Fruit fly (Drosophila melanogaster) whole organism, prepupa: ENCODE measurements around the gene CG12945.

ENCODE experiments used
- Blimp-1 ChIP-seq: fragments of 200-800 bp; sonication (Bioruptor generic); optimal IDR thresholded peaks from 3 replicates; lab custom pipeline; 2017; ENCODE audit warnings: missing biosample characterization, missing genetic modification characterization, mild to moderate bottlenecking, moderate library complexity, missing genetic modification reagents
- CG10631 ChIP-seq: fragments of 200-800 bp; sonication (Bioruptor generic); optimal IDR thresholded peaks from 2 replicates; lab custom pipeline; 2016; ENCODE audit warnings: missing biosample characterization, missing genetic modification characterization
- CG11294 ChIP-seq: fragments of 200-800 bp; sonication (Bioruptor generic); IDR thresholded peaks from 2 replicates; pipeline ENCODE4 v1.3.6; 2022; ENCODE audit warnings: missing biosample characterization, missing genetic modification characterization
- CG15336 ChIP-seq: fragments of 200-800 bp; sonication (Bioruptor generic); IDR thresholded peaks from 2 replicates; pipeline ENCODE4 v1.3.6; 2022; ENCODE audit warnings: missing biosample characterization, missing genetic modification characterization
- CG16779 ChIP-seq: fragments of 200-800 bp; sonication (Bioruptor generic); optimal IDR thresholded peaks from 3 replicates; lab custom pipeline; 2017; ENCODE audit warnings: missing biosample characterization, mild to moderate bottlenecking, missing genetic modification characterization
- CG3032 ChIP-seq: fragments of 200-800 bp; optimal IDR thresholded peaks from 2 replicates; lab custom pipeline; 2019; ENCODE audit warnings: missing biosample characterization, mild to moderate bottlenecking, missing genetic modification characterization, moderate library complexity
- CG31627 ChIP-seq: fragments of 200-800 bp; sonication (Bioruptor generic); optimal IDR thresholded peaks from 3 replicates; lab custom pipeline; 2016; ENCODE audit warnings: missing biosample characterization, missing genetic modification characterization
- CG32006 ChIP-seq: fragments of 200-800 bp; sonication (Bioruptor generic); optimal IDR thresholded peaks from 3 replicates; lab custom pipeline; 2017; ENCODE audit warnings: missing biosample characterization, mild to moderate bottlenecking, missing genetic modification characterization
- CG3919 ChIP-seq: fragments of 200-800 bp; sonication (Bioruptor generic); optimal IDR thresholded peaks from 3 replicates; lab custom pipeline; 2016; ENCODE audit warnings: missing biosample characterization, missing genetic modification characterization
- CG4318 ChIP-seq: fragments of 200-800 bp; sonication (Bioruptor generic); optimal IDR thresholded peaks from 3 replicates; lab custom pipeline; 2017; ENCODE audit warnings: missing biosample characterization, mild to moderate bottlenecking, missing genetic modification characterization
- CG6163 ChIP-seq: fragments of 200-800 bp; sonication (Bioruptor generic); IDR thresholded peaks from 3 replicates; pipeline ENCODE4 v1.3.6; 2022; ENCODE audit warnings: missing biosample characterization, missing genetic modification characterization
- CG6276 ChIP-seq: fragments of 200-800 bp; sonication (Bioruptor generic); optimal IDR thresholded peaks from 2 replicates; lab custom pipeline; 2017; ENCODE audit warnings: missing biosample characterization, mild to moderate bottlenecking, missing genetic modification characterization
- CG6792 ChIP-seq: fragments of 200-800 bp; sonication (Bioruptor generic); optimal IDR thresholded peaks from 3 replicates; lab custom pipeline; 2016; ENCODE audit warnings: missing biosample characterization, missing genetic modification characterization
- CG6808 ChIP-seq: fragments of 200-800 bp; sonication (Bioruptor generic); optimal IDR thresholded peaks from 3 replicates; lab custom pipeline; 2017; ENCODE audit warnings: missing biosample characterization, missing genetic modification characterization, mild to moderate bottlenecking, moderate library complexity, missing genetic modification reagents
- CG6854 ChIP-seq: fragments of 200-800 bp; sonication (Bioruptor generic); optimal IDR thresholded peaks from 2 replicates; lab custom pipeline; 2017; ENCODE audit warnings: missing biosample characterization, mild to moderate bottlenecking, missing genetic modification characterization
- CG7368 ChIP-seq: fragments of 200-800 bp; sonication (Bioruptor generic); optimal IDR thresholded peaks from 3 replicates; lab custom pipeline; 2016; ENCODE audit warnings: missing biosample characterization, missing genetic modification characterization
- CG8119 ChIP-seq: fragments of 200-800 bp; sonication (Bioruptor generic); IDR thresholded peaks from 3 replicates; pipeline ENCODE4 v1.3.6; 2022; ENCODE audit warnings: missing biosample characterization, missing genetic modification characterization
- CG8319 ChIP-seq: fragments of 200-800 bp; sonication (Bioruptor generic); optimal IDR thresholded peaks from 3 replicates; lab custom pipeline; 2016; ENCODE audit warnings: missing biosample characterization, missing genetic modification characterization
- CG8632 ChIP-seq: fragments of 200-800 bp; sonication (Bioruptor generic); optimal IDR thresholded peaks from 3 replicates; lab custom pipeline; 2016; ENCODE audit warnings: missing biosample characterization, missing genetic modification characterization
- CG9139 ChIP-seq: fragments of 200-800 bp; sonication (Bioruptor generic); optimal IDR thresholded peaks from 3 replicates; lab custom pipeline; 2017; ENCODE audit warnings: missing biosample characterization, mild to moderate bottlenecking, missing genetic modification characterization
- Eip75B ChIP-seq: fragments of 200-800 bp; sonication (Bioruptor generic); optimal IDR thresholded peaks from 3 replicates; lab custom pipeline; 2016; ENCODE audit warnings: missing biosample characterization, missing genetic modification characterization
- Eip78C ChIP-seq: fragments of 200-800 bp; sonication (Bioruptor generic); peaks from one replicate; lab custom pipeline; 2016; ENCODE audit warnings: missing biosample characterization, missing genetic modification characterization
- Eip93F ChIP-seq: fragments of 200-800 bp; sonication (Bioruptor generic); optimal IDR thresholded peaks from 2 replicates; lab custom pipeline; 2016; ENCODE audit warnings: missing biosample characterization, mild to moderate bottlenecking, missing genetic modification characterization
- Ets21C ChIP-seq: fragments of 200-800 bp; sonication (Bioruptor generic); optimal IDR thresholded peaks from 3 replicates; lab custom pipeline; 2016; ENCODE audit warnings: missing biosample characterization, missing genetic modification characterization
- Ets96B ChIP-seq: fragments of 200-800 bp; optimal IDR thresholded peaks from 2 replicates; lab custom pipeline; 2019; ENCODE audit warnings: missing biosample characterization, mild to moderate bottlenecking, missing genetic modification characterization, moderate library complexity
- Gug ChIP-seq: fragments of 200-800 bp; sonication (Bioruptor generic); IDR thresholded peaks from 2 replicates; pipeline ENCODE4 v1.3.6; 2022; ENCODE audit warnings: missing biosample characterization, missing genetic modification characterization
- Hr38 ChIP-seq: sonication (Bioruptor generic); optimal IDR thresholded peaks from 2 replicates; lab custom pipeline; 2016; ENCODE audit warnings: missing biosample characterization, missing genetic modification characterization
- Hr39 ChIP-seq: fragments of 200-800 bp; sonication (Bioruptor generic); optimal IDR thresholded peaks from 2 replicates; lab custom pipeline; 2016; ENCODE audit warnings: missing biosample characterization, missing genetic modification characterization
- Hr4 ChIP-seq: fragments of 200-800 bp; sonication (Bioruptor generic); optimal IDR thresholded peaks from 3 replicates; lab custom pipeline; 2016; ENCODE audit warnings: missing biosample characterization, missing genetic modification characterization
- Lpt ChIP-seq: fragments of 200-800 bp; sonication (Bioruptor generic); optimal IDR thresholded peaks from 3 replicates; lab custom pipeline; 2016; ENCODE audit warnings: missing biosample characterization, missing genetic modification characterization
- Met ChIP-seq: fragments of 200-800 bp; sonication (Bioruptor generic); optimal IDR thresholded peaks from 3 replicates; lab custom pipeline; 2016; ENCODE audit warnings: missing biosample characterization, missing genetic modification characterization
- OdsH ChIP-seq: fragments of 200-800 bp; sonication (Bioruptor generic); optimal IDR thresholded peaks from 3 replicates; lab custom pipeline; 2016; ENCODE audit warnings: missing biosample characterization, missing genetic modification characterization
- Smox ChIP-seq: fragments of 200-800 bp; sonication (Bioruptor generic); optimal IDR thresholded peaks from 3 replicates; lab custom pipeline; 2016; ENCODE audit warnings: missing biosample characterization, missing genetic modification characterization
- Sox102F ChIP-seq: fragments of 200-800 bp; sonication (Bioruptor generic); optimal IDR thresholded peaks from 2 replicates; lab custom pipeline; 2016; ENCODE audit warnings: missing biosample characterization, mild to moderate bottlenecking, missing genetic modification characterization
- Sox15 ChIP-seq: fragments of 200-800 bp; sonication (Bioruptor generic); optimal IDR thresholded peaks from 3 replicates; lab custom pipeline; 2016; ENCODE audit warnings: missing biosample characterization, missing genetic modification characterization
- achi ChIP-seq: fragments of 200-800 bp; sonication (Bioruptor generic); optimal IDR thresholded peaks from 3 replicates; lab custom pipeline; 2016; ENCODE audit warnings: missing biosample characterization, missing genetic modification characterization
- acj6 ChIP-seq: fragments of 200-800 bp; sonication (Bioruptor generic); optimal IDR thresholded peaks from 3 replicates; lab custom pipeline; 2016; ENCODE audit warnings: missing biosample characterization, missing genetic modification characterization
- dac ChIP-seq: fragments of 200-800 bp; sonication (Bioruptor generic); optimal IDR thresholded peaks from 2 replicates; lab custom pipeline; 2017; ENCODE audit warnings: missing biosample characterization, mild to moderate bottlenecking, missing genetic modification characterization
- dsx ChIP-seq: fragments of 200-800 bp; optimal IDR thresholded peaks from 3 replicates; lab custom pipeline; 2019; ENCODE audit warnings: missing biosample characterization, mild to moderate bottlenecking, missing genetic modification characterization, moderate library complexity; ENCODE audit not compliant: poor library complexity, severe bottlenecking
- esn ChIP-seq: fragments of 200-800 bp; sonication (Bioruptor generic); optimal IDR thresholded peaks from 2 replicates; lab custom pipeline; 2016; ENCODE audit warnings: missing biosample characterization, mild to moderate bottlenecking, missing genetic modification characterization, moderate library complexity
- fd85E ChIP-seq: fragments of 200-800 bp; sonication (Bioruptor generic); optimal IDR thresholded peaks from 3 replicates; lab custom pipeline; 2016; ENCODE audit warnings: missing biosample characterization, missing genetic modification characterization
- fkh ChIP-seq: fragments of 200-800 bp; sonication (Bioruptor generic); optimal IDR thresholded peaks from 3 replicates; lab custom pipeline; 2017; ENCODE audit warnings: missing biosample characterization, mild to moderate bottlenecking, missing genetic modification characterization, moderate library complexity
- lz ChIP-seq: fragments of 200-800 bp; sonication (Bioruptor generic); optimal IDR thresholded peaks from 3 replicates; lab custom pipeline; 2016; ENCODE audit warnings: missing biosample characterization, missing genetic modification characterization
- pdm3 ChIP-seq: fragments of 200-800 bp; sonication (Bioruptor generic); optimal IDR thresholded peaks from 3 replicates; lab custom pipeline; 2016; ENCODE audit warnings: missing biosample characterization, missing genetic modification characterization
- salr ChIP-seq, 2 experiments: fragments of 200-800 bp; sonication (Bioruptor generic); optimal IDR thresholded peaks; 3 replicates each; lab custom pipeline; 2016 to 2018; ENCODE audit warnings: missing biosample characterization in 2 of 2, missing genetic modification characterization in 2 of 2, mild to moderate bottlenecking in 1 of 2
- ss ChIP-seq, 2 experiments: fragments of 200-800 bp; sonication (Bioruptor generic); optimal IDR thresholded peaks; 2 replicates in 1 of 2; 3 replicates in 1 of 2; lab custom pipeline; 2017 to 2018; ENCODE audit warnings: mild to moderate bottlenecking in 2 of 2, missing biosample characterization in 2 of 2, missing genetic modification characterization in 2 of 2, moderate library complexity in 1 of 2
- svp ChIP-seq: fragments of 200-800 bp; sonication (Bioruptor generic); peaks from one replicate; lab custom pipeline; 2016; ENCODE audit warnings: missing biosample characterization, missing genetic modification characterization
- vri ChIP-seq: fragments of 200-800 bp; sonication (Bioruptor generic); optimal IDR thresholded peaks from 3 replicates; lab custom pipeline; 2016; ENCODE audit warnings: missing biosample characterization, mild to moderate bottlenecking, missing genetic modification characterization

The CG12945 gene

DNA sequence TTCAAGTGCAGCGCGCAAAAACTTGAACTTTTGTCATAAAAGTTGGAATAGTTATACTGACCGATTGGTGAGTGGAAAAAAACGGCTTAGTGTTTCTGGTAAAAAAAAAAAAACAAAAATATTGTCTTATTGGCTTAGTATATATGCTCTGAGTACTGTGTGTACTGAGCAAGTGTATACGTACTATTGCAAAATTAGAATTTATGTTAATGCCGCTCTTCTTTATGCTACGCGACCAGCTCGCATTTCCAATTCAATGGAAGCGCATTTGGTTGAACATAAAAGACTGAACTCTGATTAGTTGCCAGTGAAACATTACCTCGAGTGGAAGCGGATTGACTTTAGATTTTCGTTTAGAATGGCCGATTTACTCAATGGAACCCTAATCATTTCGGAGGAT is 21.4 kb upstream of the CG12945 start, which contains the start of gene CG8534:
TSS of gene CG8534 (plus strand) at position 301 of the 400 bp plus-strand sequence.
- no peak for TF ChIP-seq Ets96B (tag; lab: Kevin White, UChicago)
- TF ChIP-seq fd85E (GFP tag; lab: Kevin White, UChicago), result no peak
- TF ChIP-seq CG3032 (tag; lab: Kevin White, UChicago), result no peak
- TF ChIP-seq CG16779, result no peak
- TF ChIP-seq Ets21C (GFP tag; lab: Kevin White, UChicago), result no peak
- TF ChIP-seq lz (GFP tag; lab: Kevin White, UChicago), result no peak
- TF ChIP-seq CG6163 (GFP tag; lab: Robert Waterston, UW), result no peak
- TF ChIP-seq Eip93F (GFP tag; lab: Kevin White, UChicago), result no peak
- no peak for TF ChIP-seq ss (GFP tag; optimal IDR thresholded peaks at IDR 0.05; lab: Kevin White, UChicago)
- no peak for TF ChIP-seq Blimp-1 (GFP tag; lab: Kevin White, UChicago)
- no peak for TF ChIP-seq CG8119 (GFP tag; lab: Robert Waterston, UW)
- TF ChIP-seq CG9139 (GFP tag; lab: Kevin White, UChicago), result no peak
- TF ChIP-seq dsx, result no peak
- no peak for TF ChIP-seq Smox (GFP tag; lab: Kevin White, UChicago)
- no peak for TF ChIP-seq CG8632 (GFP tag; lab: Kevin White, UChicago)

DNA sequence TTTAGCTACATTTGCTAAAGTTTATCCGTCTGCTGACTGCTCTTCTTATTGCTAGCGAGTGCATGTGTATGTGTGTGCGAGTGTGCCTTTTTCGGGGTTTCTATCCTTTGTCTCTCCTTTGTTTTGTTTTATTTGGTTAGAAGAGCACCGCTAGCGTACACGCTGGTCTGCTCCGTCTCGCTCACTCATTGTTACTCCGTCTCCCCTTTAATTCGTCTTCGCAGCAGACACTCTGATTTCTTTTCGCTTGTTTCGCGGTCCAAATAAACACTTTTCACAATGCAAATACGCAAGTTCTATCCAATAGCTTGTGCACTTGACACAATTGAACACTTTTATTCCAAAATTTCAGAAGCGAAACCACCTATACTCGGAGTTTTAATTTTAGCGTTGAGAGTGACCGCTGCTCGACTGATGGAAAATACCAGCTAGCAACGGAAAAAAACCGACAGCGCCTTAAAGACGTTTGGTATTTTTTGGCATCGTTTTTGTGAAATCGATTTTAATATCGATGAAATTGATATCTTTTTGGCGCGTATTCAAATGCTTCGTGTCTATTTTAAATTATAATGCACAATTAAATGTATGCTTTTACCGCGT is 18.0 kb upstream of the CG12945 start, which contains the start of gene FBXO11:
TSS of gene FBXO11 (minus strand) at position 423 of the 600 bp plus-strand sequence.
- TF ChIP-seq CG31627 (GFP tag; lab: Kevin White, UChicago) (no peak), pdm3 (GFP tag; lab: Kevin White, UChicago) (no peak), svp (GFP tag; lab: Kevin White, UChicago) (no peak), CG16779 (peak; percentile 77), salr (GFP tag; optimal IDR thresholded peaks at IDR 0.05; lab: Kevin White, UChicago) (peak in 1 of 2 experiments; percentile 19), CG8632 (GFP tag; lab: Kevin White, UChicago) (no peak), esn (GFP tag; lab: Kevin White, UChicago) (no peak), CG8319 (no peak), CG3919 (no peak), Lpt (GFP tag; lab: Kevin White, UChicago) (peak; percentile 67), Sox102F (no peak), CG11294 (GFP tag; lab: Robert Waterston, UW) (no peak), CG7368 (no peak), CG6854 (GFP tag; lab: Kevin White, UChicago) (peak; percentile 73), Sox15 (GFP tag; lab: Kevin White, UChicago) (no peak), CG8119 (GFP tag; lab: Robert Waterston, UW) (peak; percentile 60; the same call in 2 of the 3 replicates), fkh (peak; percentile 96), acj6 (no peak), Ets96B (tag; lab: Kevin White, UChicago) (peak; percentile 53), CG6163 (GFP tag; lab: Robert Waterston, UW) (peak; percentile 98), Met (no peak), CG32006 (GFP tag; lab: Kevin White, UChicago) (no peak), fd85E (GFP tag; lab: Kevin White, UChicago) (peak; percentile 61), Smox (GFP tag; lab: Kevin White, UChicago) (no peak), CG15336 (peak; percentile 50), CG10631 (GFP tag; lab: Kevin White, UChicago) (no peak), vri (GFP tag; lab: Kevin White, UChicago) (no peak), CG6276 (GFP tag; lab: Kevin White, UChicago) (no peak), CG4318 (GFP tag; lab: Kevin White, UChicago) (no peak), CG6808 (GFP tag; lab: Kevin White, UChicago) (no peak), Ets21C (GFP tag; lab: Kevin White, UChicago) (no peak), Gug (GFP tag; lab: Robert Waterston, UW) (no peak), Eip78C (GFP tag; lab: Kevin White, UChicago) (peak; percentile 84), Eip75B (GFP tag; lab: Kevin White, UChicago) (no peak), Hr4 (GFP tag; lab: Kevin White, UChicago) (no peak), OdsH (GFP tag; lab: Kevin White, UChicago) (no peak), achi (GFP tag; lab: Kevin White, UChicago) (no peak), Eip93F (GFP tag; lab: Kevin White, UChicago) (peak; percentile 25), Hr39 (GFP tag; lab: Kevin White, UChicago) (no peak), Hr38 (GFP tag; lab: Kevin White, UChicago) (no peak), Blimp-1 (GFP tag; lab: Kevin White, UChicago) (peak; percentile 33), dac (GFP tag; lab: Kevin White, UChicago) (peak; percentile 38), ss (GFP tag; optimal IDR thresholded peaks at IDR 0.05; lab: Kevin White, UChicago) (peak in 1 of 2 experiments; percentile 89), CG6792 (peak; percentile 7)
